Fruit fly (Drosophila melanogaster) whole organism, embryonic: Measurements from ENCODE around the gene CG18858.

Experiments used
- Bdp1 ChIP-seq: fragments of 200-800 bp; sonication (Bioruptor generic); optimal IDR thresholded peaks from 3 replicates; lab custom pipeline; 2016; ENCODE audit warnings: missing biosample characterization, missing genetic modification characterization
- BtbVII ChIP-seq: fragments of 200-800 bp; sonication (Bioruptor generic); optimal IDR thresholded peaks from 3 replicates; lab custom pipeline; 2017; ENCODE audit warnings: missing biosample characterization, mild to moderate bottlenecking, missing genetic modification characterization
- CG10274 ChIP-seq: fragments of 200-800 bp; sonication (Bioruptor generic); optimal IDR thresholded peaks from 3 replicates; lab custom pipeline; 2017; ENCODE audit warnings: missing biosample characterization, mild to moderate bottlenecking, missing genetic modification characterization
- CG10654 ChIP-seq: fragments of 200-800 bp; sonication (Bioruptor generic); optimal IDR thresholded peaks from 2 replicates; lab custom pipeline; 2016; ENCODE audit warnings: missing biosample characterization, missing genetic modification characterization
- CG12236 ChIP-seq: fragments of 200-800 bp; sonication (Bioruptor generic); optimal IDR thresholded peaks from 2 replicates; lab custom pipeline; 2016; ENCODE audit warnings: missing biosample characterization, missing genetic modification characterization
- CG14667 ChIP-seq: fragments of 200-800 bp; sonication (Bioruptor generic); IDR thresholded peaks from 2 replicates; pipeline ENCODE4 v1.3.6; 2022; ENCODE audit warnings: missing biosample characterization, missing genetic modification characterization
- CG16813 ChIP-seq: fragments of 200-800 bp; sonication (Bioruptor generic); IDR thresholded peaks from 3 replicates; pipeline ENCODE4 v1.3.6; 2022; ENCODE audit warnings: missing biosample characterization, missing genetic modification characterization; ENCODE audit not compliant: partially characterized antibody
- CG16815 ChIP-seq: fragments of 200-800 bp; sonication (Bioruptor generic); optimal IDR thresholded peaks from 3 replicates; lab custom pipeline; 2017; ENCODE audit warnings: missing biosample characterization, mild to moderate bottlenecking, missing genetic modification characterization
- CG16863 ChIP-seq: fragments of 200-800 bp; sonication (Bioruptor generic); optimal IDR thresholded peaks from 3 replicates; lab custom pipeline; 2016; ENCODE audit warnings: missing biosample characterization, missing genetic modification characterization
- CG17361 ChIP-seq: fragments of 200-800 bp; sonication (Bioruptor generic); IDR thresholded peaks from 3 replicates; pipeline ENCODE4 v1.3.6; 2022; ENCODE audit warnings: missing biosample characterization, missing genetic modification characterization
- CG17802 ChIP-seq: fragments of 200-800 bp; sonication (Bioruptor generic); optimal IDR thresholded peaks from 2 replicates; lab custom pipeline; 2018; ENCODE audit warnings: missing biosample characterization, mild to moderate bottlenecking, missing genetic modification characterization, moderate library complexity
- CG18764 ChIP-seq: fragments of 200-800 bp; sonication (Bioruptor generic); optimal IDR thresholded peaks from 3 replicates; lab custom pipeline; 2016; ENCODE audit warnings: missing biosample characterization, missing genetic modification characterization
- CG2202 ChIP-seq: fragments of 200-800 bp; sonication (Bioruptor generic); optimal IDR thresholded peaks from 2 replicates; lab custom pipeline; 2018; ENCODE audit warnings: missing biosample characterization, mild to moderate bottlenecking, missing genetic modification characterization
- CG30431 ChIP-seq: fragments of 200-800 bp; sonication (Bioruptor generic); optimal IDR thresholded peaks from 2 replicates; lab custom pipeline; 2017; ENCODE audit warnings: missing biosample characterization, missing genetic modification characterization
- CG3407 ChIP-seq: fragments of 200-800 bp; sonication (Bioruptor generic); optimal IDR thresholded peaks from 2 replicates; lab custom pipeline; 2018; ENCODE audit warnings: missing biosample characterization, mild to moderate bottlenecking, missing genetic modification characterization
- CG4617 ChIP-seq: fragments of 200-800 bp; sonication (Bioruptor generic); optimal IDR thresholded peaks from 3 replicates; lab custom pipeline; 2016; ENCODE audit warnings: missing biosample characterization, missing genetic modification characterization, borderline replicate concordance
- CG6272 ChIP-seq: fragments of 200-800 bp; sonication (Bioruptor generic); IDR thresholded peaks from 2 replicates; pipeline ENCODE4 v1.3.6; 2022; ENCODE audit warnings: missing biosample characterization, missing genetic modification characterization
- CG6791 ChIP-seq: fragments of 200-800 bp; sonication (Bioruptor generic); IDR thresholded peaks from 3 replicates; pipeline ENCODE4 v1.3.6; 2022; ENCODE audit warnings: missing biosample characterization, missing genetic modification characterization; ENCODE audit not compliant: partially characterized antibody
- CG7839 ChIP-seq: fragments of 200-800 bp; sonication (Bioruptor generic); optimal IDR thresholded peaks from 3 replicates; lab custom pipeline; 2018; ENCODE audit warnings: missing biosample characterization, mild to moderate bottlenecking, missing genetic modification characterization, moderate library complexity
- CG8944 ChIP-seq: fragments of 200-800 bp; sonication (Bioruptor generic); optimal IDR thresholded peaks from 3 replicates; lab custom pipeline; 2016; ENCODE audit warnings: missing biosample characterization, missing genetic modification characterization
- CTCF ChIP-seq: fragments of 200-800 bp; sonication (Bioruptor generic); optimal IDR thresholded peaks from 2 replicates; lab custom pipeline; 2017; ENCODE audit warnings: missing biosample characterization, mild to moderate bottlenecking, missing genetic modification characterization, moderate library complexity
- CoRest ChIP-seq: fragments of 200-800 bp; sonication (Bioruptor generic); optimal IDR thresholded peaks from 3 replicates; lab custom pipeline; 2018; ENCODE audit warnings: missing biosample characterization, mild to moderate bottlenecking, missing genetic modification characterization, moderate library complexity
- Drgx ChIP-seq: fragments of 200-800 bp; sonication (Bioruptor generic); IDR thresholded peaks from 2 replicates; pipeline ENCODE4 v1.3.6; 2022; ENCODE audit warnings: missing biosample characterization, missing genetic modification characterization
- Elba2 ChIP-seq: fragments of 200-800 bp; sonication (Bioruptor generic); optimal IDR thresholded peaks from 3 replicates; lab custom pipeline; 2016; ENCODE audit warnings: missing biosample characterization, missing genetic modification characterization
- Gsc ChIP-seq: fragments of 200-800 bp; sonication (Bioruptor generic); IDR thresholded peaks from 2 replicates; pipeline ENCODE4 v1.3.6; 2022; ENCODE audit warnings: missing biosample characterization, missing genetic modification characterization
- Hey ChIP-seq: fragments of 200-800 bp; sonication (Bioruptor generic); optimal IDR thresholded peaks from 3 replicates; lab custom pipeline; 2018; ENCODE audit warnings: missing biosample characterization, mild to moderate bottlenecking, missing genetic modification characterization
- Hmx ChIP-seq: fragments of 200-800 bp; sonication (Bioruptor generic); optimal IDR thresholded peaks from 2 replicates; lab custom pipeline; 2016; ENCODE audit warnings: missing biosample characterization, missing genetic modification characterization
- Lpt ChIP-seq: fragments of >200 bp; optimal IDR thresholded peaks from 2 replicates; lab custom pipeline; 2018; ENCODE audit warnings: missing biosample characterization, missing genetic modification characterization
- Med ChIP-seq: fragments of 200-800 bp; sonication (Bioruptor generic); peaks from one replicate; lab custom pipeline; 2016; ENCODE audit warnings: missing biosample characterization, missing genetic modification characterization, mild to moderate bottlenecking, inconsistent platforms, moderate library complexity
- Nf-YC ChIP-seq: fragments of 200-800 bp; optimal IDR thresholded peaks from 3 replicates; lab custom pipeline; 2019; ENCODE audit warnings: missing biosample characterization, mild to moderate bottlenecking, missing genetic modification characterization, moderate library complexity
- Pdp1 ChIP-seq, 2 experiments: fragments of 200-800 bp; sonication (Bioruptor generic); optimal IDR thresholded peaks; 3 replicates each; lab custom pipeline; 2016; ENCODE audit warnings: missing biosample characterization in 2 of 2, missing genetic modification characterization in 2 of 2, mild to moderate bottlenecking in 1 of 2, moderate library complexity in 1 of 2
- Side ChIP-seq: fragments of 200-800 bp; sonication (Bioruptor generic); optimal IDR thresholded peaks from 2 replicates; lab custom pipeline; 2016; ENCODE audit warnings: missing biosample characterization, missing genetic modification characterization
- abd-A ChIP-seq: fragments of 200-800 bp; sonication (Bioruptor generic); optimal IDR thresholded peaks from 3 replicates; lab custom pipeline; 2019; ENCODE audit warnings: missing biosample characterization, mild to moderate bottlenecking, missing genetic modification characterization, moderate library complexity
- bbx ChIP-seq: fragments of 200-800 bp; sonication (Bioruptor generic); IDR thresholded peaks from 2 replicates; pipeline ENCODE4 v1.3.6; 2022; ENCODE audit warnings: missing biosample characterization, missing genetic modification characterization; ENCODE audit not compliant: partially characterized antibody
- cas ChIP-seq: fragments of 200-800 bp; sonication (Bioruptor generic); IDR thresholded peaks from 2 replicates; pipeline ENCODE4 v1.3.6; 2022; ENCODE audit warnings: missing biosample characterization, missing genetic modification characterization
- dm ChIP-seq: fragments of 200-800 bp; sonication (Bioruptor generic); optimal IDR thresholded peaks from 3 replicates; lab custom pipeline; 2016; ENCODE audit warnings: missing biosample characterization, missing genetic modification characterization
- ems ChIP-seq: fragments of 200-800 bp; sonication (Bioruptor generic); optimal IDR thresholded peaks from 3 replicates; lab custom pipeline; 2016; ENCODE audit warnings: missing biosample characterization, missing genetic modification characterization
- fd3F ChIP-seq: fragments of 200-800 bp; sonication (Bioruptor generic); optimal IDR thresholded peaks from 2 replicates; lab custom pipeline; 2018; ENCODE audit warnings: missing biosample characterization, mild to moderate bottlenecking, missing genetic modification characterization, moderate library complexity
- gem ChIP-seq: fragments of 200-800 bp; sonication (Bioruptor generic); optimal IDR thresholded peaks from 2 replicates; lab custom pipeline; 2019; ENCODE audit warnings: missing biosample characterization, mild to moderate bottlenecking, missing genetic modification characterization, moderate library complexity
- gfzf ChIP-seq: fragments of 200-800 bp; sonication (Bioruptor generic); optimal IDR thresholded peaks from 2 replicates; lab custom pipeline; 2016; ENCODE audit warnings: missing biosample characterization, mild to moderate bottlenecking, missing genetic modification characterization, moderate library complexity
- grau ChIP-seq: fragments of 200-800 bp; optimal IDR thresholded peaks from 3 replicates; lab custom pipeline; 2019; ENCODE audit warnings: missing biosample characterization, mild to moderate bottlenecking, missing genetic modification characterization, moderate library complexity
- gro ChIP-seq: fragments of 200-800 bp; sonication (Bioruptor generic); optimal IDR thresholded peaks from 2 replicates; lab custom pipeline; 2016; ENCODE audit warnings: missing biosample characterization, missing genetic modification characterization
- luna ChIP-seq: fragments of 200-800 bp; sonication (Bioruptor generic); optimal IDR thresholded peaks from 2 replicates; lab custom pipeline; 2016; ENCODE audit warnings: missing biosample characterization, missing genetic modification characterization
- nom ChIP-seq: fragments of 200-800 bp; sonication (Bioruptor generic); optimal IDR thresholded peaks from 2 replicates; lab custom pipeline; 2017; ENCODE audit warnings: missing biosample characterization, missing genetic modification characterization, mild to moderate bottlenecking, moderate library complexity, missing genetic modification reagents
- p53 ChIP-seq: fragments of 200-800 bp; sonication (Bioruptor generic); optimal IDR thresholded peaks from 2 replicates; lab custom pipeline; 2016; ENCODE audit warnings: missing biosample characterization, missing genetic modification characterization
- scrt ChIP-seq: fragments of 200-800 bp; sonication (Bioruptor generic); optimal IDR thresholded peaks from 2 replicates; lab custom pipeline; 2018; ENCODE audit warnings: missing biosample characterization, mild to moderate bottlenecking, missing genetic modification characterization, moderate library complexity
- tna ChIP-seq: fragments of 200-800 bp; sonication (Bioruptor generic); IDR thresholded peaks from 2 replicates; pipeline ENCODE4 v1.3.6; 2022; ENCODE audit warnings: missing biosample characterization, missing genetic modification characterization; ENCODE audit not compliant: partially characterized antibody
- toy ChIP-seq: fragments of 200-800 bp; sonication (Bioruptor generic); IDR thresholded peaks from 2 replicates; pipeline ENCODE4 v1.3.6; 2022; ENCODE audit warnings: missing biosample characterization, missing genetic modification characterization
- unpg ChIP-seq: fragments of 200-800 bp; sonication (Bioruptor generic); optimal IDR thresholded peaks from 3 replicates; lab custom pipeline; 2018; ENCODE audit warnings: missing biosample characterization, mild to moderate bottlenecking, missing genetic modification characterization, moderate library complexity
- vnd ChIP-seq: fragments of 200-800 bp; sonication (Bioruptor generic); IDR thresholded peaks from 3 replicates; pipeline ENCODE4 v1.3.6; 2022; ENCODE audit warnings: missing biosample characterization, missing genetic modification characterization; ENCODE audit not compliant: partially characterized antibody
- zfh2 ChIP-seq: fragments of 200-800 bp; sonication (Bioruptor generic); optimal IDR thresholded peaks from 2 replicates; lab custom pipeline; 2016; ENCODE audit warnings: missing biosample characterization, missing genetic modification characterization

Gene CG18858

dm6 chr2L:20414750-20415211 lies 44.1 kb downstream of the CG18858 start, which contains the start of gene CG10947 (continued):
- no peak for TF ChIP-seq CG6272 (GFP tag; lab: Robert Waterston, UW)
- TF ChIP-seq grau (tag; lab: Kevin White, UChicago), result peak; percentile 55
- TF ChIP-seq Side, result peak; percentile 60
- peak; percentile 61 for TF ChIP-seq CG16813 (GFP tag; lab: Robert Waterston, UW)
- no peak for TF ChIP-seq p53 (GFP tag; lab: Kevin White, UChicago)
- no peak for TF ChIP-seq Gsc
- no peak for TF ChIP-seq CG10274 (GFP tag; lab: Kevin White, UChicago)
- TF ChIP-seq Elba2 (GFP tag; lab: Kevin White, UChicago), result no peak
- TF ChIP-seq CG14667, result no peak
- peak; percentile 27 for TF ChIP-seq CG16815 (GFP tag; lab: Kevin White, UChicago)
- peak; percentile 14 for TF ChIP-seq BtbVII (GFP tag; lab: Kevin White, UChicago)
- peak; percentile 94 for TF ChIP-seq CTCF
- TF ChIP-seq nom, result no peak
- TF ChIP-seq CG2202, result peak; percentile 33
- peak; percentile 56 for TF ChIP-seq dm (GFP tag; lab: Kevin White, UChicago)
- TF ChIP-seq Drgx (GFP tag; lab: Robert Waterston, UW), result no peak
- TF ChIP-seq fd3F (GFP tag; lab: Kevin White, UChicago), result peak; percentile 37
- TF ChIP-seq CG17802, result peak; percentile 44
- 0 out of 2 replicates have a peak, but pooled peaks have one; percentile 32 for TF ChIP-seq toy (GFP tag; lab: Robert Waterston, UW)
- TF ChIP-seq CG16863 (GFP tag; lab: Kevin White, UChicago), result peak; percentile 67
- TF ChIP-seq CG18764 (GFP tag; lab: Kevin White, UChicago), result peak; percentile 51
- peak; percentile 28 for TF ChIP-seq Bdp1
- 0 out of 3 replicates have a peak, but pooled peaks have one; percentile 26 for TF ChIP-seq CG17361 (GFP tag; lab: Robert Waterston, UW)
- TF ChIP-seq gfzf (GFP tag; lab: Kevin White, UChicago), result peak; percentile 16
- TF ChIP-seq Pdp1 (GFP tag; optimal IDR thresholded peaks at IDR 0.05; lab: Kevin White, UChicago), result peak; percentile 73 to 80
- peak; percentile 53 for TF ChIP-seq luna (GFP tag; lab: Kevin White, UChicago)
- TF ChIP-seq Nf-YC, result no peak
- TF ChIP-seq CoRest (tag; lab: Kevin White, UChicago), result peak; percentile 55
- TF ChIP-seq bbx, result peak; percentile 73
- TF ChIP-seq CG30431 (GFP tag; lab: Kevin White, UChicago), result peak; percentile 42
- TF ChIP-seq tna (GFP tag; lab: Robert Waterston, UW), result no peak
- TF ChIP-seq abd-A (tag; lab: Kevin White, UChicago), result no peak
- TF ChIP-seq cas (GFP tag; lab: Robert Waterston, UW), result no peak
- TF ChIP-seq CG8944 (GFP tag; lab: Kevin White, UChicago), result peak; percentile 53
- TF ChIP-seq vnd (GFP tag; lab: Robert Waterston, UW), result peak; percentile 51; the same call in 2 of the 3 replicates
- TF ChIP-seq Hmx (GFP tag; lab: Kevin White, UChicago), result no peak
- TF ChIP-seq CG3407 (GFP tag; lab: Kevin White, UChicago), result peak; percentile 59
- peak; percentile 55 for TF ChIP-seq ems (GFP tag; lab: Kevin White, UChicago)
- peak; percentile 97 for TF ChIP-seq Med
- peak; percentile 53 for TF ChIP-seq CG12236
- TF ChIP-seq CG10654 (GFP tag; lab: Kevin White, UChicago), result peak; percentile 30
- peak; percentile 8 for TF ChIP-seq CG4617
- TF ChIP-seq scrt (GFP tag; lab: Kevin White, UChicago), result no peak
- no peak for TF ChIP-seq Lpt (GFP tag; lab: Kevin White, UChicago)
- peak; percentile 48 for TF ChIP-seq gem
- peak; percentile 48 for TF ChIP-seq zfh2 (GFP tag; lab: Kevin White, UChicago)
- TF ChIP-seq CG6791 (GFP tag; lab: Robert Waterston, UW), result peak; percentile 70; the same call in 2 of the 3 replicates
- peak; percentile 63 for TF ChIP-seq unpg (GFP tag; lab: Kevin White, UChicago)
- no peak for TF ChIP-seq Hey (tag; lab: Kevin White, UChicago)
- TF ChIP-seq gro, result peak; percentile 75
- TF ChIP-seq CG7839, result peak; percentile 61
